Fruit fly (Drosophila melanogaster) whole organism, wandering third instar larva: Measurements from ENCODE around the gene Graf.
A peak's percentile ranks its signal among the peaks of the same experiment; 100 is the strongest.

ENCODE experiments used
- Dfd ChIP-seq: fragments of >200 bp; optimal IDR thresholded peaks from 2 replicates; lab custom pipeline; 2017; ENCODE audit warnings: missing biosample characterization, missing genetic modification characterization
- Hr83 ChIP-seq: fragments of 200-300 bp; sonication (Bioruptor generic); optimal IDR thresholded peaks from 2 replicates; lab custom pipeline; 2016; ENCODE audit warnings: missing biosample characterization, mild to moderate bottlenecking, missing genetic modification characterization, moderate library complexity; ENCODE audit not compliant: poor library complexity, severe bottlenecking
- psq ChIP-seq: fragments of 200-800 bp; sonication (Bioruptor generic); optimal IDR thresholded peaks from 3 replicates; lab custom pipeline; 2017; ENCODE audit warnings: missing biosample characterization, mild to moderate bottlenecking, missing genetic modification characterization, moderate library complexity

DNA sequence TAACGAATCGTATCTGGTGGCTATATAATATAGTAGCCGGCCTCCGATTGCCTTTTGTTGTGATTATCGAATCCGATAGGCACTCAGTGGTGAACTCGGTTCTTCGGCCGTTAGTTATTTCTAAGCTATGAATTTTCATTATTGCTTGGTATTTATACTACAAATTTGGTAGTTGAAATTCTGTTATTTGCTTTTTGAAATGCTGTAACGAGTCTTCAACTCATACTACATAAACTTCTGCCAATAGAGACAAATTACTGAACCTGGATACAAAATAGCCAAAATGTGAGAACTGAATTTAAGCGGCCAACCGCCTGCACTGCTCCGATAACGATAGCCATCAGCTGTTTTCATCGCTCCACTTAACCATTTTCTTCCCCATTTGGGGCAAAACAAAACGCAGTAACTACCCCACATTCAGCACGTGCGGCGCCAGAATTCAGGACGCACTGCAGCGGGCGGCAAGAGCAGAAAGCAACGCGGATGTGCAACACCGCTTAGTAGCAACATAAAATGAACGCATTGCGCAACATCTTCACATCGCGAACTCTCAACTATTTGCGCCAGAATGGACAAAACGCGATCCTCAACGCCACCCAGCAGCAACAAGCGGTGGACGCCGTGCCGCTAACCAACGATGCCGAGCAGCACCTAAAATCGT lies 21.5 kb downstream of the Graf start, which contains the start of the genes CG11679 and CG8206:
- TF ChIP-seq Dfd (no peak), psq (peak; percentile 43), Hr83 (no peak)
